Worm (Caenorhabditis elegans) whole organism, L1 larva: ENCODE data around the gene ZC155.2.

Source experiments
- C04F5.9 ChIP-seq: sonication (generic microtip); optimal IDR thresholded peaks from 2 replicates; lab custom pipeline; 2016; ENCODE audit warnings: missing genetic modification characterization, missing compliant biosample characterization
- C16A3.4 ChIP-seq: fragments of 150-350 bp; optimal IDR thresholded peaks from 2 replicates; lab custom pipeline; 2014; ENCODE audit warnings: missing biosample characterization, missing genetic modification characterization
- C34B4.2 ChIP-seq: sonication (generic microtip); optimal IDR thresholded peaks from 2 replicates; lab custom pipeline; 2017; ENCODE audit warnings: mild to moderate bottlenecking, missing genetic modification characterization, missing compliant biosample characterization
- alr-1 ChIP-seq: fragments of 200-800 bp; sonication (Bioruptor generic); optimal IDR thresholded peaks from 2 replicates; lab custom pipeline; 2018; ENCODE audit warnings: borderline replicate concordance, mild to moderate bottlenecking, missing genetic modification characterization, missing compliant biosample characterization
- ama-1 ChIP-seq: fragments of 150-350 bp; optimal IDR thresholded peaks from 2 replicates; lab custom pipeline; 2014
- ceh-8 ChIP-seq: fragments of 200-800 bp; sonication (Bioruptor generic); optimal IDR thresholded peaks from 2 replicates; lab custom pipeline; 2018; ENCODE audit warnings: mild to moderate bottlenecking, missing genetic modification characterization, moderate library complexity, missing compliant biosample characterization
- ceh-82 ChIP-seq, 3 experiments: fragments of 150-350 bp in 1 of 3; sonication (generic microtip) in 2 of 3; optimal IDR thresholded peaks; 2 replicates each; lab custom pipeline; 2014 to 2017; ENCODE audit warnings: missing biosample characterization in 3 of 3, missing genetic modification characterization in 3 of 3
- ceh-90 ChIP-seq: sonication (generic microtip); optimal IDR thresholded peaks from 2 replicates; lab custom pipeline; 2016; ENCODE audit warnings: missing genetic modification characterization, missing compliant biosample characterization
- dpl-1 ChIP-seq, 3 experiments: fragments of 150-350 bp in 2 of 3; sonication (generic microtip) in 1 of 3; optimal IDR thresholded peaks; 2 replicates each; lab custom pipeline; 2014 to 2017; ENCODE audit warnings: missing biosample characterization in 3 of 3, missing genetic modification characterization in 3 of 3, missing genetic modification reagents in 3 of 3
- dsc-1 ChIP-seq: sonication (generic microtip); optimal IDR thresholded peaks from 2 replicates; lab custom pipeline; 2016; ENCODE audit warnings: mild to moderate bottlenecking, missing genetic modification characterization, missing compliant biosample characterization
- efl-1 ChIP-seq, 4 experiments: fragments of 150-350 bp; optimal IDR thresholded peaks in 3 of 4; peaks in 1 of 4; 1 replicate in 1 of 4; 2 replicates in 3 of 4; lab custom pipeline; 2014; ENCODE audit warnings: missing biosample characterization in 2 of 4, missing genetic modification characterization in 2 of 4, missing genetic modification reagents in 2 of 4
- egl-13 ChIP-seq: sonication (generic microtip); optimal IDR thresholded peaks from 2 replicates; lab custom pipeline; 2016; ENCODE audit warnings: missing genotype, missing genetic modification reagents, missing genetic modification characterization, missing compliant biosample characterization
- elt-2 ChIP-seq: sonication (generic microtip); optimal IDR thresholded peaks from 2 replicates; lab custom pipeline; 2016; ENCODE audit warnings: missing genetic modification characterization, mild to moderate bottlenecking, inconsistent platforms, missing compliant biosample characterization, missing genetic modification reagents
- fkh-10 ChIP-seq: sonication (generic microtip); optimal IDR thresholded peaks from 2 replicates; lab custom pipeline; 2017; ENCODE audit warnings: missing biosample characterization, missing genetic modification reagents, missing genetic modification characterization
- fkh-4 ChIP-seq: sonication (generic microtip); optimal IDR thresholded peaks from 2 replicates; lab custom pipeline; 2016; ENCODE audit warnings: missing compliant biosample characterization, missing genetic modification characterization, borderline replicate concordance
- fkh-8 ChIP-seq: sonication (generic microtip); optimal IDR thresholded peaks from 2 replicates; lab custom pipeline; 2016; ENCODE audit warnings: mild to moderate bottlenecking, missing genetic modification characterization, missing compliant biosample characterization
- grh-1 ChIP-seq: fragments of 200-800 bp; sonication (Bioruptor generic); IDR thresholded peaks from 2 replicates; pipeline ENCODE4 v1.3.6; 2022; ENCODE audit warnings: missing genetic modification reagents, missing genetic modification characterization, missing compliant biosample characterization
- hlh-17 ChIP-seq: fragments of 200-800 bp; sonication (Bioruptor generic); optimal IDR thresholded peaks from 2 replicates; lab custom pipeline; 2018; ENCODE audit warnings: missing genetic modification characterization, mild to moderate bottlenecking, missing compliant biosample characterization, moderate library complexity, borderline replicate concordance
- hpl-2 ChIP-seq: fragments of 150-350 bp; optimal IDR thresholded peaks from 2 replicates; lab custom pipeline; 2014; ENCODE audit warnings: missing biosample characterization, missing genetic modification reagents, missing genetic modification characterization
- jun-1 ChIP-seq: fragments of 150-350 bp; optimal IDR thresholded peaks from 2 replicates; lab custom pipeline; 2014; ENCODE audit warnings: missing biosample characterization, missing genetic modification reagents, missing genetic modification characterization
- lin-14 ChIP-seq: fragments of 200-800 bp; sonication (Bioruptor generic); optimal IDR thresholded peaks from 2 replicates; lab custom pipeline; 2018; ENCODE audit warnings: mild to moderate bottlenecking, missing genetic modification characterization, moderate library complexity, missing compliant biosample characterization
- lin-15B ChIP-seq: fragments of 150-350 bp; sonication (generic microtip); optimal IDR thresholded peaks from 3 replicates; lab custom pipeline; 2014; ENCODE audit warnings: missing biosample characterization, missing genetic modification characterization
- lir-3 ChIP-seq: sonication (generic microtip); optimal IDR thresholded peaks from 2 replicates; lab custom pipeline; 2016; ENCODE audit warnings: mild to moderate bottlenecking, missing genetic modification characterization, moderate library complexity, missing compliant biosample characterization; ENCODE audit not compliant: poor library complexity
- lsy-2 ChIP-seq, 2 experiments: fragments of 150-350 bp; optimal IDR thresholded peaks; 2 replicates each; lab custom pipeline; 2014; ENCODE audit warnings: missing biosample characterization in 2 of 2, missing genetic modification characterization in 2 of 2
- nhr-11 ChIP-seq: fragments of 150-350 bp; optimal IDR thresholded peaks from 2 replicates; lab custom pipeline; 2014; ENCODE audit warnings: missing biosample characterization, missing genetic modification characterization
- nhr-12 ChIP-seq: sonication (generic microtip); optimal IDR thresholded peaks from 2 replicates; lab custom pipeline; 2017; ENCODE audit warnings: missing biosample characterization, missing genetic modification characterization
- nhr-19 ChIP-seq: fragments of 200-800 bp; sonication (Bioruptor generic); conservative IDR thresholded peaks from 2 replicates; pipeline ENCODE4 v1.3.6; 2022; ENCODE audit warnings: missing genetic modification characterization, missing compliant biosample characterization
- nhr-20 ChIP-seq: sonication (generic microtip); optimal IDR thresholded peaks from 2 replicates; lab custom pipeline; 2016; ENCODE audit warnings: mild to moderate bottlenecking, missing genetic modification characterization, missing compliant biosample characterization
- nhr-28 ChIP-seq: fragments of 150-350 bp; optimal IDR thresholded peaks from 2 replicates; lab custom pipeline; 2014; ENCODE audit warnings: missing biosample characterization, missing genetic modification characterization
- nhr-76 ChIP-seq: sonication (generic microtip); optimal IDR thresholded peaks from 2 replicates; lab custom pipeline; 2017; ENCODE audit warnings: missing biosample characterization, missing genetic modification characterization
- nhr-77 ChIP-seq: fragments of 150-350 bp; optimal IDR thresholded peaks from 2 replicates; lab custom pipeline; 2014; ENCODE audit warnings: missing biosample characterization, missing genetic modification characterization
- nhr-84 ChIP-seq: sonication (generic microtip); optimal IDR thresholded peaks from 2 replicates; lab custom pipeline; 2017; ENCODE audit warnings: missing biosample characterization, missing genetic modification characterization
- nhr-85 ChIP-seq: sonication (generic microtip); peaks from one replicate; lab custom pipeline; 2016; ENCODE audit warnings: missing genetic modification characterization, inconsistent platforms, missing compliant biosample characterization
- pqm-1 ChIP-seq: sonication (generic microtip); optimal IDR thresholded peaks from 3 replicates; lab custom pipeline; 2017; ENCODE audit warnings: missing biosample characterization, missing genetic modification characterization
- rnt-1 ChIP-seq: sonication (generic microtip); optimal IDR thresholded peaks from 2 replicates; lab custom pipeline; 2016; ENCODE audit warnings: mild to moderate bottlenecking, missing genetic modification characterization, moderate library complexity, missing compliant biosample characterization
- skn-1 ChIP-seq: fragments of 150-350 bp; optimal IDR thresholded peaks from 2 replicates; lab custom pipeline; 2014; ENCODE audit warnings: missing biosample characterization, missing genetic modification characterization
- snpc-4 ChIP-seq: fragments of 150-350 bp; optimal IDR thresholded peaks from 2 replicates; lab custom pipeline; 2014; ENCODE audit warnings: missing biosample characterization, missing genetic modification characterization
- snu-23 ChIP-seq: sonication (generic microtip); optimal IDR thresholded peaks from 2 replicates; lab custom pipeline; 2016; ENCODE audit warnings: missing genetic modification characterization, missing compliant biosample characterization
- swsn-7 ChIP-seq: sonication (generic microtip); optimal IDR thresholded peaks from 2 replicates; lab custom pipeline; 2016; ENCODE audit warnings: missing genetic modification characterization, missing compliant biosample characterization
- tbx-2 ChIP-seq: sonication (generic microtip); optimal IDR thresholded peaks from 2 replicates; lab custom pipeline; 2016; ENCODE audit warnings: missing genetic modification characterization, missing compliant biosample characterization
- unc-30 ChIP-seq: sonication (generic microtip); optimal IDR thresholded peaks from 2 replicates; lab custom pipeline; 2017; ENCODE audit warnings: missing biosample characterization, missing genetic modification characterization
- unc-86 ChIP-seq: sonication (generic microtip); optimal IDR thresholded peaks from 2 replicates; lab custom pipeline; 2016; ENCODE audit warnings: missing genetic modification characterization, missing compliant biosample characterization
- unc-98 ChIP-seq: fragments of 200-800 bp; sonication (Bioruptor generic); IDR thresholded peaks from 2 replicates; pipeline ENCODE4 v1.3.6; 2022; ENCODE audit warnings: missing genetic modification characterization, missing compliant biosample characterization
- vab-15 ChIP-seq: sonication (generic microtip); optimal IDR thresholded peaks from 2 replicates; lab custom pipeline; 2017; ENCODE audit warnings: missing genotype, mild to moderate bottlenecking, missing genetic modification characterization, missing compliant biosample characterization
- zag-1 ChIP-seq: fragments of 150-350 bp; optimal IDR thresholded peaks from 2 replicates; lab custom pipeline; 2014; ENCODE audit warnings: missing biosample characterization, missing genetic modification characterization
- ztf-11 ChIP-seq, 2 experiments: sonication (generic microtip); optimal IDR thresholded peaks; 2 replicates each; lab custom pipeline; 2016 to 2017; ENCODE audit warnings: missing genetic modification characterization in 2 of 2, missing biosample characterization in 1 of 2, missing compliant biosample characterization in 1 of 2

ZC155.2 gene

DNA sequence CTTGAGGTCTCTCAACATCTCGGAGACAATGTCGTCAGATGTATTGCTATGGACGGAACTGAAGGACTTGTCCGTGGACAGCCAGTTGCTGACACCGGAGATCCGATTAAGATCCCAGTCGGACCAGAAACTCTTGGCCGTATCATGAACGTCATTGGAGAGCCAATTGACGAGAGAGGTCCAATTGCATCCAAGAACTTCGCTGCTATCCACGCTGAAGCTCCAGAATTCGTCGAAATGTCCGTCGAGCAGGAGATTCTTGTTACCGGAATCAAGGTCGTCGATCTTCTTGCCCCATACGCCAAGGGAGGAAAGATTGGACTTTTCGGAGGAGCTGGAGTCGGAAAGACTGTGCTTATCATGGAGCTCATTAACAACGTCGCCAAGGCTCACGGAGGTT is 10.1 kb downstream of the ZC155.2 start:
- TF ChIP-seq skn-1 (tag; lab: Kevin White, UChicago) (no peak), egl-13 (tag; lab: Kevin White, UChicago) (no peak), ama-1 (lab: Kevin White, UChicago) (peak; percentile 20), swsn-7 (tag; lab: Kevin White, UChicago) (no peak), efl-1 (optimal IDR thresholded peaks at IDR 0.05; lab: Kevin White, UChicago) (no peak), efl-1 (GFP tag; optimal IDR thresholded peaks at IDR 0.05 in 1 of 2; lab: Kevin White, UChicago) (peak in 1 of 2 experiments; percentile 90)
- TF ChIP-seq, all 84 proteins: peak for 2

ce11 chrIII:5229511-5230250 is 10.9 kb downstream of the ZC155.2 start:
- TF ChIP-seq C34B4.2 (tag; lab: Kevin White, UChicago) (no peak), efl-1 (optimal IDR thresholded peaks at IDR 0.05; lab: Kevin White, UChicago) (no peak), efl-1 (GFP tag; optimal IDR thresholded peaks at IDR 0.05 in 1 of 2; lab: Kevin White, UChicago) (peak in 1 of 2 experiments; percentile 90), swsn-7 (tag; lab: Kevin White, UChicago) (no peak), ztf-11 (tag; optimal IDR thresholded peaks at IDR 0.05; lab: Kevin White, UChicago) (no peak), C16A3.4 (tag; lab: Kevin White, UChicago) (no peak), nhr-19 (GFP tag; lab: Robert Waterston, UW) (no peak; the same call in 1 of the 2 replicates), alr-1 (peak; percentile 94), unc-86 (no peak), nhr-76 (tag; lab: Kevin White, UChicago) (peak; percentile 33), nhr-85 (tag; lab: Kevin White, UChicago) (peak; percentile 59), ceh-82 (tag; optimal IDR thresholded peaks at IDR 0.05; lab: Kevin White, UChicago) (no peak), nhr-11 (tag; lab: Kevin White, UChicago) (no peak), skn-1 (tag; lab: Kevin White, UChicago) (no peak)

ce11 chrIII:5230415-5230814 is 11.6 kb downstream of the ZC155.2 start, which contains the start of gene prmt-5:
Gene prmt-5, plus strand, starts transcription at chrIII:5230555.
- TF ChIP-seq nhr-84 (tag; lab: Kevin White, UChicago) (no peak), zag-1 (tag; lab: Kevin White, UChicago) (no peak), C16A3.4 (tag; lab: Kevin White, UChicago) (no peak), egl-13 (tag; lab: Kevin White, UChicago) (no peak), hlh-17 (GFP tag; lab: Kevin White, UChicago) (no peak), unc-86 (no peak), nhr-77 (tag; lab: Kevin White, UChicago) (no peak), ztf-11 (tag; optimal IDR thresholded peaks at IDR 0.05; lab: Kevin White, UChicago) (no peak), fkh-8 (no peak), swsn-7 (tag; lab: Kevin White, UChicago) (no peak), snpc-4 (tag; lab: Kevin White, UChicago) (no peak), tbx-2 (tag; lab: Kevin White, UChicago) (no peak), ceh-90 (tag; lab: Kevin White, UChicago) (no peak), nhr-12 (tag; lab: Kevin White, UChicago) (no peak), hpl-2 (GFP tag; lab: Kevin White, UChicago) (no peak), grh-1 (no peak), fkh-10 (GFP tag; lab: Kevin White, UChicago) (no peak), dpl-1 (GFP tag; optimal IDR thresholded peaks at IDR 0.05; lab: Kevin White, UChicago) (no peak), jun-1 (tag; lab: Kevin White, UChicago) (no peak), C34B4.2 (tag; lab: Kevin White, UChicago) (peak; percentile 43), rnt-1 (tag; lab: Kevin White, UChicago) (peak; percentile 15), vab-15 (tag; lab: Kevin White, UChicago) (no peak), lin-14 (GFP tag; lab: Kevin White, UChicago) (no peak), nhr-28 (tag; lab: Kevin White, UChicago) (no peak), C04F5.9 (tag; lab: Kevin White, UChicago) (no peak), nhr-20 (peak; percentile 36), snu-23 (GFP tag; lab: Kevin White, UChicago) (peak; percentile 22), fkh-4 (tag; lab: Kevin White, UChicago) (no peak), unc-30 (tag; lab: Kevin White, UChicago) (no peak), lsy-2 (tag; optimal IDR thresholded peaks at IDR 0.05; lab: Kevin White, UChicago) (peak in 1 of 2 experiments; percentile 21), dsc-1 (tag; lab: Kevin White, UChicago) (no peak), lin-15B (tag; lab: Kevin White, UChicago) (no peak), pqm-1 (no peak), ceh-8 (GFP tag; lab: Kevin White, UChicago) (no peak), unc-98 (GFP tag; lab: Robert Waterston, UW) (no peak), lir-3 (tag; lab: Kevin White, UChicago) (no peak), elt-2 (tag; lab: Kevin White, UChicago) (peak; percentile 31)
